Fruit fly (Drosophila melanogaster) whole organism, embryonic: ENCODE results near the gene CG33721.

Source experiments
- ATbp ChIP-seq: fragments of 200-800 bp; sonication (Bioruptor generic); optimal IDR thresholded peaks from 2 replicates; lab custom pipeline; 2017; ENCODE audit warnings: missing biosample characterization, mild to moderate bottlenecking, missing genetic modification characterization, missing genetic modification reagents
- Antp ChIP-seq: fragments of 200-800 bp; sonication (Bioruptor generic); optimal IDR thresholded peaks from 3 replicates; lab custom pipeline; 2016; ENCODE audit warnings: missing biosample characterization, missing genetic modification characterization
- Atf3 ChIP-seq: fragments of 200-800 bp; sonication (Bioruptor generic); optimal IDR thresholded peaks from 3 replicates; lab custom pipeline; 2016; ENCODE audit warnings: missing biosample characterization, missing genetic modification characterization
- CG10209 ChIP-seq: fragments of 200-800 bp; sonication (Bioruptor generic); optimal IDR thresholded peaks from 3 replicates; lab custom pipeline; 2017; ENCODE audit warnings: missing biosample characterization, mild to moderate bottlenecking, missing genetic modification characterization, missing genetic modification reagents
- CG12942 ChIP-seq: fragments of 200-800 bp; sonication (Bioruptor generic); optimal IDR thresholded peaks from 3 replicates; lab custom pipeline; 2016; ENCODE audit warnings: missing biosample characterization, missing genetic modification characterization
- CG13287 ChIP-seq: fragments of 200-800 bp; sonication (Bioruptor generic); IDR thresholded peaks from 2 replicates; pipeline ENCODE4 v1.3.6; 2022; ENCODE audit warnings: missing biosample characterization, missing genetic modification characterization; ENCODE audit not compliant: partially characterized antibody
- CG13775 ChIP-seq: fragments of 200-800 bp; sonication (Bioruptor generic); optimal IDR thresholded peaks from 3 replicates; lab custom pipeline; 2017; ENCODE audit warnings: missing biosample characterization, mild to moderate bottlenecking, missing genetic modification characterization
- CG2116 ChIP-seq: fragments of 200-800 bp; sonication (Bioruptor generic); optimal IDR thresholded peaks from 3 replicates; lab custom pipeline; 2018; ENCODE audit warnings: missing biosample characterization, mild to moderate bottlenecking, missing genetic modification characterization
- CG31441 ChIP-seq: fragments of 200-800 bp; sonication (Bioruptor generic); IDR thresholded peaks from 2 replicates; pipeline ENCODE4 v1.3.6; 2022; ENCODE audit warnings: missing biosample characterization, missing genetic modification characterization
- CG32772 ChIP-seq: fragments of 200-800 bp; sonication (Bioruptor generic); IDR thresholded peaks from 2 replicates; pipeline ENCODE4 v1.3.6; 2022; ENCODE audit warnings: missing biosample characterization, missing genetic modification characterization
- CG3726 ChIP-seq: fragments of 200-800 bp; sonication (Bioruptor generic); IDR thresholded peaks from 3 replicates; pipeline ENCODE4, ENCODE4 v1.3.6; 2022; ENCODE audit warnings: missing biosample characterization, missing genetic modification characterization
- CG4404 ChIP-seq: fragments of 200-800 bp; sonication (Bioruptor generic); IDR thresholded peaks from 2 replicates; pipeline ENCODE4 v1.3.6; 2022; ENCODE audit warnings: missing biosample characterization, missing genetic modification characterization
- CG4617 ChIP-seq: fragments of 200-800 bp; sonication (Bioruptor generic); optimal IDR thresholded peaks from 3 replicates; lab custom pipeline; 2016; ENCODE audit warnings: missing biosample characterization, missing genetic modification characterization, borderline replicate concordance
- CG7963 ChIP-seq: fragments of 200-800 bp; sonication (Bioruptor generic); IDR thresholded peaks from 3 replicates; pipeline ENCODE4 v1.3.6; 2022; ENCODE audit warnings: missing biosample characterization, missing genetic modification characterization; ENCODE audit not compliant: partially characterized antibody
- CG8359 ChIP-seq: fragments of 200-800 bp; sonication (Bioruptor generic); optimal IDR thresholded peaks from 2 replicates; lab custom pipeline; 2017; ENCODE audit warnings: missing biosample characterization, mild to moderate bottlenecking, missing genetic modification characterization, borderline replicate concordance
- CG9876 ChIP-seq: fragments of 200-800 bp; sonication (Bioruptor generic); optimal IDR thresholded peaks from 2 replicates; lab custom pipeline; 2016; ENCODE audit warnings: missing biosample characterization, missing genetic modification characterization
- Chrac-16 ChIP-seq: fragments of 200-800 bp; sonication (Bioruptor generic); optimal IDR thresholded peaks from 3 replicates; lab custom pipeline; 2016; ENCODE audit warnings: missing biosample characterization, missing genetic modification characterization
- D ChIP-seq, 2 experiments: fragments of 200-800 bp in 1 of 2; fragments of >200 bp in 1 of 2; sonication (Bioruptor generic) in 1 of 2; optimal IDR thresholded peaks; 2 replicates in 1 of 2; 3 replicates in 1 of 2; lab custom pipeline; 2017; ENCODE audit warnings: mild to moderate bottlenecking in 1 of 2, missing biosample characterization in 1 of 2, missing genetic modification characterization in 1 of 2, missing genetic modification reagents in 1 of 2
- Dbx ChIP-seq: fragments of 200-800 bp; sonication (Bioruptor generic); IDR thresholded peaks from 3 replicates; pipeline ENCODE4 v1.3.6; 2022; ENCODE audit warnings: missing biosample characterization, missing genetic modification characterization
- Deaf1 ChIP-seq: fragments of 200-800 bp; optimal IDR thresholded peaks from 3 replicates; lab custom pipeline; 2019; ENCODE audit warnings: missing biosample characterization, mild to moderate bottlenecking, missing genetic modification characterization, moderate library complexity
- Dp ChIP-seq: fragments of 200-800 bp; sonication (Bioruptor generic); optimal IDR thresholded peaks from 2 replicates; lab custom pipeline; 2018; ENCODE audit warnings: missing biosample characterization, mild to moderate bottlenecking, missing genetic modification characterization, moderate library complexity
- E2f1 ChIP-seq: fragments of 200-800 bp; sonication (Bioruptor generic); IDR thresholded peaks from 2 replicates; pipeline ENCODE4 v1.3.6; 2022; ENCODE audit warnings: missing biosample characterization, missing genetic modification characterization
- Jarid2 ChIP-seq: fragments of 200-800 bp; sonication (Bioruptor generic); optimal IDR thresholded peaks from 3 replicates; lab custom pipeline; 2017; ENCODE audit warnings: mild to moderate bottlenecking, missing biosample characterization, missing genetic modification reagents, missing genetic modification characterization
- Lhr ChIP-seq: fragments of 200-800 bp; sonication (Bioruptor generic); optimal IDR thresholded peaks from 3 replicates; lab custom pipeline; 2017; ENCODE audit warnings: mild to moderate bottlenecking, missing biosample characterization, missing genetic modification reagents, missing genetic modification characterization
- MESR4 ChIP-seq: fragments of 200-800 bp; sonication (Bioruptor generic); optimal IDR thresholded peaks from 2 replicates; lab custom pipeline; 2018; ENCODE audit warnings: missing biosample characterization, mild to moderate bottlenecking, missing genetic modification characterization, moderate library complexity
- Mad ChIP-seq: fragments of 200-800 bp; sonication (Bioruptor generic); optimal IDR thresholded peaks from 2 replicates; lab custom pipeline; 2016; ENCODE audit warnings: missing biosample characterization, missing genetic modification characterization
- Opbp ChIP-seq: fragments of 200-800 bp; sonication (Bioruptor generic); IDR thresholded peaks from 3 replicates; pipeline ENCODE4 v1.3.6; 2022; ENCODE audit warnings: missing biosample characterization, missing genetic modification characterization; ENCODE audit not compliant: partially characterized antibody
- Poxn ChIP-seq: fragments of 200-800 bp; sonication (Bioruptor generic); IDR thresholded peaks from 2 replicates; pipeline ENCODE4 v1.3.6; 2022; ENCODE audit warnings: missing biosample characterization, missing genetic modification characterization
- Rx ChIP-seq: fragments of 200-800 bp; sonication (Bioruptor generic); IDR thresholded peaks from 2 replicates; pipeline ENCODE4 v1.3.6; 2022; ENCODE audit warnings: missing biosample characterization, missing genetic modification characterization
- Scr ChIP-seq: fragments of 200-800 bp; sonication (Bioruptor generic); IDR thresholded peaks from 2 replicates; pipeline ENCODE4 v1.3.6; 2022; ENCODE audit warnings: missing biosample characterization, missing genetic modification characterization; ENCODE audit not compliant: partially characterized antibody
- Side ChIP-seq: fragments of 200-800 bp; sonication (Bioruptor generic); optimal IDR thresholded peaks from 2 replicates; lab custom pipeline; 2016; ENCODE audit warnings: missing biosample characterization, missing genetic modification characterization
- Sox102F ChIP-seq: fragments of 200-800 bp; sonication (Bioruptor generic); optimal IDR thresholded peaks from 2 replicates; lab custom pipeline; 2018; ENCODE audit warnings: missing biosample characterization, mild to moderate bottlenecking, missing genetic modification characterization, moderate library complexity
- Sry-β ChIP-seq: fragments of 200-800 bp; sonication (Bioruptor generic); optimal IDR thresholded peaks from 2 replicates; lab custom pipeline; 2018; ENCODE audit warnings: missing biosample characterization, mild to moderate bottlenecking, missing genetic modification characterization, moderate library complexity
- Xbp1 ChIP-seq: fragments of 200-800 bp; sonication (Bioruptor generic); optimal IDR thresholded peaks from 3 replicates; lab custom pipeline; 2016; ENCODE audit warnings: missing biosample characterization, mild to moderate bottlenecking, missing genetic modification characterization
- bsh ChIP-seq, 2 experiments: fragments of 200-800 bp; sonication (Bioruptor generic); optimal IDR thresholded peaks; 2 replicates each; lab custom pipeline; 2017 to 2018; ENCODE audit warnings: mild to moderate bottlenecking in 2 of 2, missing biosample characterization in 2 of 2, missing genetic modification characterization in 2 of 2, moderate library complexity in 1 of 2
- crp ChIP-seq, 2 experiments: fragments of 200-800 bp; sonication (Bioruptor generic); optimal IDR thresholded peaks; 2 replicates in 1 of 2; 3 replicates in 1 of 2; lab custom pipeline; 2017; ENCODE audit warnings: missing biosample characterization in 2 of 2, missing genetic modification characterization in 2 of 2, mild to moderate bottlenecking in 1 of 2, moderate library complexity in 1 of 2
- da ChIP-seq: fragments of 200-800 bp; sonication (Bioruptor generic); optimal IDR thresholded peaks from 2 replicates; lab custom pipeline; 2016; ENCODE audit warnings: missing biosample characterization, missing genetic modification characterization
- en ChIP-seq: fragments of 200-800 bp; sonication (Bioruptor generic); optimal IDR thresholded peaks from 2 replicates; lab custom pipeline; 2016; ENCODE audit warnings: missing biosample characterization, missing genetic modification characterization
- esg ChIP-seq: fragments of 200-800 bp; sonication (Bioruptor generic); conservative IDR thresholded peaks from 2 replicates; pipeline ENCODE4 v1.3.6; 2022; ENCODE audit warnings: missing biosample characterization, missing genetic modification characterization
- gem ChIP-seq: fragments of 200-800 bp; sonication (Bioruptor generic); optimal IDR thresholded peaks from 2 replicates; lab custom pipeline; 2019; ENCODE audit warnings: missing biosample characterization, mild to moderate bottlenecking, missing genetic modification characterization, moderate library complexity
- ham ChIP-seq: fragments of 200-800 bp; sonication (Bioruptor generic); IDR thresholded peaks from 2 replicates; pipeline ENCODE4 v1.3.6; 2022; ENCODE audit warnings: missing biosample characterization, missing genetic modification characterization
- kay ChIP-seq: fragments of 200-800 bp; sonication (Bioruptor generic); optimal IDR thresholded peaks from 2 replicates; lab custom pipeline; 2016; ENCODE audit warnings: missing biosample characterization, missing genetic modification characterization
- lbe ChIP-seq: fragments of 200-800 bp; sonication (Bioruptor generic); optimal IDR thresholded peaks from 2 replicates; lab custom pipeline; 2016; ENCODE audit warnings: missing biosample characterization, mild to moderate bottlenecking, missing genetic modification characterization
- lov ChIP-seq, 2 experiments: fragments of 200-800 bp in 1 of 2; fragments of >200 bp in 1 of 2; sonication (Bioruptor generic) in 1 of 2; IDR thresholded peaks in 1 of 2; optimal IDR thresholded peaks in 1 of 2; 2 replicates in 1 of 2; 3 replicates in 1 of 2; pipeline versions ENCODE4 v1.3.6 to Lab custom; 2017 to 2022; ENCODE audit warnings: missing biosample characterization in 1 of 2, missing genetic modification characterization in 1 of 2
- prd ChIP-seq, 3 experiments: fragments of >200 bp in 2 of 3; fragments of 200-800 bp in 1 of 3; sonication (Bioruptor generic) in 1 of 3; optimal IDR thresholded peaks in 2 of 3; IDR thresholded peaks in 1 of 3; 2 replicates in 2 of 3; 3 replicates in 1 of 3; pipeline versions ENCODE4 v1.3.6 to Lab custom; 2017 to 2022; ENCODE audit warnings: missing biosample characterization in 1 of 3, missing genetic modification characterization in 1 of 3
- sd ChIP-seq: fragments of 200-800 bp; sonication (Bioruptor generic); optimal IDR thresholded peaks from 3 replicates; lab custom pipeline; 2018; ENCODE audit warnings: missing biosample characterization, mild to moderate bottlenecking, missing genetic modification characterization, moderate library complexity
- stwl ChIP-seq: fragments of 200-800 bp; sonication (Bioruptor generic); optimal IDR thresholded peaks from 3 replicates; lab custom pipeline; 2018; ENCODE audit warnings: missing biosample characterization, mild to moderate bottlenecking, missing genetic modification characterization, moderate library complexity
- tgo ChIP-seq: fragments of 200-800 bp; sonication (Bioruptor generic); IDR thresholded peaks from 3 replicates; pipeline ENCODE4 v1.3.6; 2022; ENCODE audit warnings: missing biosample characterization, missing genetic modification characterization

Gene CG33721

DNA sequence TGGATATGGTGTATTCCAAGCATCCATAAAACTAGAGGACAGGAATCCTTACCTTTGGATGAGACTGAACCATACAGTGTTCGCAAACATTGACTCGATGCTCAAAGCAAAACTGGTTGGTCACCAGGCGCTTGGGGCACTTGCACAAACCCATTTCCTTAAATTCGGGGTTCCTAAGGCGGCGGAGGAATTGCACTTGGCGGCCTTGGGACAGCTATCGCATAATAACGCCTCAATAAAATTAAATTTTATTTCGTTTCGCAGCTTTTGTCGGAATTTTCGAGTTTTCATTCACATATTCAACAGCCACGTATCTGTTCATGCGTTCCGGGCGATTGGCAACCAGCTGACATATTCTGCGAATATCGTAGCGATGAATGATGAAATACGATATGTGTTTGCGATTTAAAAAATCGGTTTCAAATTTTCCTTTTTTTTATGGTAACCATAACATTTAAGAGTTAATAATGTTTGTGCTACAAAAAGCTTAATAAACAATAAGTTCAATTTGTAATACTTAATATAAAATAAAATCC lies 34.9 kb downstream of the CG33721 start, which contains the start of gene CG5382 (continued):
- no peak for TF ChIP-seq Dbx
- peak in 1 of 2 experiments; percentile 83 for TF ChIP-seq crp (GFP tag; optimal IDR thresholded peaks at IDR 0.05; lab: Kevin White, UChicago)
- peak; percentile 22; the same call in 1 of the 2 replicates for TF ChIP-seq Scr (GFP tag; lab: Robert Waterston, UW)
- TF ChIP-seq CG12942 (GFP tag; lab: Kevin White, UChicago): no peak
- TF ChIP-seq kay (GFP tag; lab: Kevin White, UChicago): no peak
- no peak for TF ChIP-seq da (GFP tag; lab: Kevin White, UChicago)
- TF ChIP-seq lbe (GFP tag; lab: Kevin White, UChicago): peak; percentile 18
- no peak for TF ChIP-seq CG31441 (GFP tag; lab: Robert Waterston, UW)
- TF ChIP-seq CG3726 (GFP tag; lab: Robert Waterston, UW): no peak
- no peak for TF ChIP-seq Sry-β (GFP tag; lab: Kevin White, UChicago)
- TF ChIP-seq Dp (GFP tag; lab: Kevin White, UChicago): peak; percentile 50
- no peak for TF ChIP-seq Lhr
- TF ChIP-seq D (optimal IDR thresholded peaks at IDR 0.05; lab: Kevin White, UChicago): no peak
- TF ChIP-seq D (GFP tag; optimal IDR thresholded peaks at IDR 0.05; lab: Kevin White, UChicago): no peak
- no peak for TF ChIP-seq bsh (GFP tag; optimal IDR thresholded peaks at IDR 0.05; lab: Kevin White, UChicago)
- no peak for TF ChIP-seq CG13775 (GFP tag; lab: Kevin White, UChicago)
- no peak for TF ChIP-seq gem
- no peak for TF ChIP-seq ham
- TF ChIP-seq prd (optimal IDR thresholded peaks at IDR 0.05; lab: Kevin White, UChicago): no peak
- TF ChIP-seq prd (GFP tag; IDR thresholded peaks at IDR 0.05; lab: Robert Waterston, UW): no peak
- TF ChIP-seq CG13287: peak; percentile 38; the same call in 1 of the 2 replicates
- no peak for TF ChIP-seq Poxn (GFP tag; lab: Robert Waterston, UW)
- no peak for TF ChIP-seq lov (optimal IDR thresholded peaks at IDR 0.05; lab: Kevin White, UChicago)
- no peak for TF ChIP-seq lov (GFP tag; IDR thresholded peaks at IDR 0.05; lab: Robert Waterston, UW)
- no peak for TF ChIP-seq esg
- no peak for TF ChIP-seq CG2116 (GFP tag; lab: Kevin White, UChicago)
- no peak for TF ChIP-seq Sox102F (GFP tag; lab: Kevin White, UChicago)
- no peak for TF ChIP-seq Side
- TF ChIP-seq CG4404 (GFP tag; lab: Robert Waterston, UW): no peak
- TF ChIP-seq CG32772 (GFP tag; lab: Robert Waterston, UW): no peak
- TF ChIP-seq ATbp: no peak
- TF ChIP-seq tgo: no peak
- TF ChIP-seq CG9876 (GFP tag; lab: Kevin White, UChicago): no peak
- TF ChIP-seq Chrac-16: no peak
- TF ChIP-seq MESR4 (GFP tag; lab: Kevin White, UChicago): peak; percentile 71
- no peak for TF ChIP-seq CG8359 (GFP tag; lab: Kevin White, UChicago)
- peak; percentile 30 for TF ChIP-seq sd (tag; lab: Kevin White, UChicago)
- TF ChIP-seq Atf3: no peak
- no peak for TF ChIP-seq Deaf1
- TF ChIP-seq Jarid2: no peak
- no peak for TF ChIP-seq Antp (GFP tag; lab: Kevin White, UChicago)
- TF ChIP-seq E2f1 (GFP tag; lab: Robert Waterston, UW): no peak
- TF ChIP-seq Xbp1 (GFP tag; lab: Kevin White, UChicago): peak; percentile 57
- TF ChIP-seq Rx: no peak
- no peak for TF ChIP-seq en (GFP tag; lab: Kevin White, UChicago)
- no peak for TF ChIP-seq Mad (GFP tag; lab: Kevin White, UChicago)
- peak; percentile 74 for TF ChIP-seq CG4617 (GFP tag; lab: Kevin White, UChicago)
- no peak for TF ChIP-seq Opbp (GFP tag; lab: Robert Waterston, UW)
- TF ChIP-seq stwl (tag; lab: Kevin White, UChicago): peak; percentile 11
- TF ChIP-seq CG10209: no peak
- TF ChIP-seq CG7963 (GFP tag; lab: Robert Waterston, UW): no peak
